Fruit fly (Drosophila melanogaster) whole organism, wandering third instar larva: Measurements from ENCODE around the gene Gr22e.

Source experiments
- Abd-B ChIP-seq: fragments of >200 bp; optimal IDR thresholded peaks from 2 replicates; lab custom pipeline; 2017; ENCODE audit warnings: missing biosample characterization, missing genetic modification characterization
- CG32264 ChIP-seq: fragments of 200-800 bp; sonication (Bioruptor generic); optimal IDR thresholded peaks from 2 replicates; lab custom pipeline; 2016; ENCODE audit warnings: missing biosample characterization, missing genetic modification characterization
- CG9705 ChIP-seq: fragments of 200-800 bp; sonication (Bioruptor generic); optimal IDR thresholded peaks from 2 replicates; lab custom pipeline; 2018; ENCODE audit warnings: missing biosample characterization, mild to moderate bottlenecking, missing genetic modification characterization
- CrebA ChIP-seq: fragments of 200-800 bp; sonication (Bioruptor generic); optimal IDR thresholded peaks from 2 replicates; lab custom pipeline; 2016; ENCODE audit warnings: missing biosample characterization, mild to moderate bottlenecking, missing genetic modification characterization, borderline replicate concordance
- Dfd ChIP-seq: fragments of >200 bp; optimal IDR thresholded peaks from 2 replicates; lab custom pipeline; 2017; ENCODE audit warnings: missing biosample characterization, missing genetic modification characterization
- Dif ChIP-seq: fragments of 200-275, 200-300 bp; sonication (Bioruptor generic); optimal IDR thresholded peaks from 2 replicates; lab custom pipeline; 2018; ENCODE audit warnings: missing biosample characterization, missing genetic modification characterization; ENCODE audit not compliant: partially characterized antibody
- GATAd ChIP-seq: sonication (Bioruptor generic); optimal IDR thresholded peaks from 2 replicates; lab custom pipeline; 2016; ENCODE audit warnings: missing biosample characterization, missing genetic modification characterization
- HLH106 ChIP-seq: fragments of 200-800 bp; optimal IDR thresholded peaks from 3 replicates; lab custom pipeline; 2019; ENCODE audit warnings: missing biosample characterization, mild to moderate bottlenecking, missing genetic modification characterization, moderate library complexity
- Hnf4 ChIP-seq: fragments of 200-800 bp; sonication (Bioruptor generic); optimal IDR thresholded peaks from 2 replicates; lab custom pipeline; 2016; ENCODE audit warnings: missing biosample characterization, mild to moderate bottlenecking, missing genetic modification characterization
- Hr78 ChIP-seq: fragments of >200 bp; optimal IDR thresholded peaks from 2 replicates; lab custom pipeline; 2017; ENCODE audit warnings: missing biosample characterization, missing genetic modification characterization
- Hr83 ChIP-seq: fragments of 200-300 bp; sonication (Bioruptor generic); optimal IDR thresholded peaks from 2 replicates; lab custom pipeline; 2016; ENCODE audit warnings: missing biosample characterization, mild to moderate bottlenecking, missing genetic modification characterization, moderate library complexity; ENCODE audit not compliant: poor library complexity, severe bottlenecking
- Jra ChIP-seq: sonication (Bioruptor generic); optimal IDR thresholded peaks from 2 replicates; lab custom pipeline; 2016; ENCODE audit warnings: missing biosample characterization, missing genetic modification characterization
- Mio ChIP-seq: sonication (Bioruptor generic); optimal IDR thresholded peaks from 2 replicates; lab custom pipeline; 2016; ENCODE audit warnings: missing biosample characterization, missing genetic modification characterization
- Myc ChIP-seq: fragments of >200 bp; optimal IDR thresholded peaks from 2 replicates; lab custom pipeline; 2017
- N ChIP-seq: fragments of >200 bp; optimal IDR thresholded peaks from 2 replicates; lab custom pipeline; 2018; ENCODE audit warnings: missing biosample characterization, missing external identifiers, missing genetic modification characterization
- OdsH ChIP-seq: fragments of 200-800 bp; sonication (Bioruptor generic); optimal IDR thresholded peaks from 2 replicates; lab custom pipeline; 2016; ENCODE audit warnings: missing biosample characterization, mild to moderate bottlenecking, missing genetic modification characterization
- Rel ChIP-seq, 2 experiments: fragments of 200-800 bp; sonication (Bioruptor generic) in 1 of 2; optimal IDR thresholded peaks; 2 replicates in 1 of 2; 3 replicates in 1 of 2; lab custom pipeline; 2016 to 2019; ENCODE audit warnings: mild to moderate bottlenecking in 2 of 2, missing biosample characterization in 2 of 2, missing genetic modification characterization in 2 of 2, moderate library complexity in 1 of 2
- Sp1 ChIP-seq: fragments of 200-800 bp; sonication (Bioruptor generic); optimal IDR thresholded peaks from 3 replicates; lab custom pipeline; 2019; ENCODE audit warnings: missing biosample characterization, mild to moderate bottlenecking, missing genetic modification characterization, moderate library complexity
- Vsx2 ChIP-seq: fragments of 200-300, 225-300 bp; sonication (Bioruptor generic); optimal IDR thresholded peaks from 2 replicates; lab custom pipeline; 2018; ENCODE audit warnings: missing biosample characterization, missing genetic modification characterization; ENCODE audit not compliant: partially characterized antibody
- br ChIP-seq: fragments of 200-800 bp; sonication (Bioruptor generic); optimal IDR thresholded peaks from 2 replicates; lab custom pipeline; 2016; ENCODE audit warnings: missing biosample characterization, missing genetic modification characterization
- brk ChIP-seq: fragments of 200-800 bp; sonication (Bioruptor generic); optimal IDR thresholded peaks from 2 replicates; lab custom pipeline; 2016; ENCODE audit warnings: missing biosample characterization, mild to moderate bottlenecking, missing genetic modification characterization
- dl ChIP-seq, 2 experiments: fragments of 175-275, 200-275 bp in 1 of 2; fragments of 200-275 bp in 1 of 2; sonication (Bioruptor generic); optimal IDR thresholded peaks; lab custom pipeline; 2018; ENCODE audit warnings: mild to moderate bottlenecking in 2 of 2, missing biosample characterization in 2 of 2, missing genetic modification characterization in 2 of 2, moderate library complexity in 2 of 2; ENCODE audit not compliant: partially characterized antibody in 2 of 2, insufficient read depth in 1 of 2
- dmrt93B ChIP-seq: fragments of 200-800 bp; sonication (Bioruptor generic); optimal IDR thresholded peaks from 2 replicates; lab custom pipeline; 2018; ENCODE audit warnings: missing biosample characterization, mild to moderate bottlenecking, missing genetic modification characterization
- dsf ChIP-seq: sonication (Bioruptor generic); optimal IDR thresholded peaks from 2 replicates; lab custom pipeline; 2016; ENCODE audit warnings: missing biosample characterization, missing genetic modification characterization, borderline replicate concordance
- ey ChIP-seq: fragments of 200-800 bp; sonication (Bioruptor generic); optimal IDR thresholded peaks from 2 replicates; lab custom pipeline; 2016; ENCODE audit warnings: missing biosample characterization, missing genetic modification characterization
- foxo ChIP-seq, 2 experiments: fragments of 200-800 bp; sonication (Bioruptor generic); optimal IDR thresholded peaks; 2 replicates in 1 of 2; 3 replicates in 1 of 2; lab custom pipeline; 2016 to 2017; ENCODE audit warnings: missing biosample characterization in 2 of 2, missing genetic modification characterization in 2 of 2
- fru ChIP-seq: fragments of 200-800 bp; sonication (Bioruptor generic); optimal IDR thresholded peaks from 3 replicates; lab custom pipeline; 2016; ENCODE audit warnings: missing biosample characterization, mild to moderate bottlenecking, missing genetic modification characterization
- h ChIP-seq: fragments of 200-800 bp; sonication (Bioruptor generic); optimal IDR thresholded peaks from 3 replicates; lab custom pipeline; 2016; ENCODE audit warnings: missing biosample characterization, mild to moderate bottlenecking, missing genetic modification characterization
- jim ChIP-seq: fragments of 175-275, 200-325 bp; sonication (Bioruptor generic); optimal IDR thresholded peaks from 2 replicates; lab custom pipeline; 2016; ENCODE audit warnings: missing biosample characterization, mild to moderate bottlenecking, missing genetic modification characterization
- lola ChIP-seq: fragments of >200 bp; optimal IDR thresholded peaks from 2 replicates; lab custom pipeline; 2017; ENCODE audit warnings: missing biosample characterization, missing genetic modification characterization
- pan ChIP-seq: fragments of >200 bp; optimal IDR thresholded peaks from 2 replicates; lab custom pipeline; 2017
- psq ChIP-seq: fragments of 200-800 bp; sonication (Bioruptor generic); optimal IDR thresholded peaks from 3 replicates; lab custom pipeline; 2017; ENCODE audit warnings: missing biosample characterization, mild to moderate bottlenecking, missing genetic modification characterization, moderate library complexity
- rgr ChIP-seq: fragments of 200-800 bp; sonication (Bioruptor generic); optimal IDR thresholded peaks from 3 replicates; lab custom pipeline; 2016; ENCODE audit warnings: missing biosample characterization, mild to moderate bottlenecking, missing genetic modification characterization
- sage ChIP-seq: fragments of 200-800 bp; sonication (Bioruptor generic); optimal IDR thresholded peaks from 2 replicates; lab custom pipeline; 2016; ENCODE audit warnings: missing biosample characterization, mild to moderate bottlenecking, missing genetic modification characterization
- sv ChIP-seq: fragments of 200-800 bp; sonication (Bioruptor generic); optimal IDR thresholded peaks from 3 replicates; lab custom pipeline; 2016; ENCODE audit warnings: missing biosample characterization, missing genetic modification characterization
- tai ChIP-seq: sonication (Bioruptor generic); optimal IDR thresholded peaks from 2 replicates; lab custom pipeline; 2016; ENCODE audit warnings: missing biosample characterization, missing genetic modification characterization
- usp ChIP-seq: fragments of >200 bp; optimal IDR thresholded peaks from 2 replicates; lab custom pipeline; 2017; ENCODE audit warnings: missing biosample characterization, missing genetic modification characterization
- woc ChIP-seq: sonication (Bioruptor generic); optimal IDR thresholded peaks from 2 replicates; lab custom pipeline; 2016; ENCODE audit warnings: missing biosample characterization, mild to moderate bottlenecking, missing genetic modification characterization

Gr22e gene

DNA sequence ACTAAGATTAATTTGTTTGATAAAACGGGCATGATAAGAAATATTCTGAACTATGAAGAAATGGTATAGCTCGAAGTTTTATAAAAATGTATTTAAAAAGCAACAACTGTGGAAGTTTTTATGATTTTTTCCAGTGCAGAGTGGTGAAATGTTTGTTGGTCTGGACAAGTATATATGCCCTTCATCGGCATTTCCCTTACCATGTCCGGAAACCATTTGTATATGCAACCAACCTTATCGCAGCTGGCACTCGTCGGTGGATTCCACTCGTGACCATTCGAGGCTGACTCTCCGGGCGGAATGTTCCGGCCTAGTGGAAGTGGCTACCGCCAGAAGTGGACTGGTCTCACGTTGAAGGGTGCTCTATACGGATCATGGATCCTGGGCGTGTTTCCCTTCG is at the start of gene Gr22e:
Gr22e (plus strand) TSS at position 301 of the 400 bp plus-strand sequence.
- no peak for TF ChIP-seq lola (GFP tag; lab: Kevin White, UChicago)
- no peak for TF ChIP-seq OdsH (GFP tag; lab: Kevin White, UChicago)
- TF ChIP-seq CrebA (GFP tag; lab: Kevin White, UChicago): no peak
- no peak for TF ChIP-seq Hr83 (GFP tag; lab: Kevin White, UChicago)
- TF ChIP-seq CG32264: no peak
- TF ChIP-seq Dif (GFP tag; lab: Kevin White, UChicago): no peak
- TF ChIP-seq Myc (lab: Kevin White, UChicago): no peak
- no peak for TF ChIP-seq br
- TF ChIP-seq psq (GFP tag; lab: Kevin White, UChicago): no peak
- no peak for TF ChIP-seq sv (GFP tag; lab: Kevin White, UChicago)

DNA sequence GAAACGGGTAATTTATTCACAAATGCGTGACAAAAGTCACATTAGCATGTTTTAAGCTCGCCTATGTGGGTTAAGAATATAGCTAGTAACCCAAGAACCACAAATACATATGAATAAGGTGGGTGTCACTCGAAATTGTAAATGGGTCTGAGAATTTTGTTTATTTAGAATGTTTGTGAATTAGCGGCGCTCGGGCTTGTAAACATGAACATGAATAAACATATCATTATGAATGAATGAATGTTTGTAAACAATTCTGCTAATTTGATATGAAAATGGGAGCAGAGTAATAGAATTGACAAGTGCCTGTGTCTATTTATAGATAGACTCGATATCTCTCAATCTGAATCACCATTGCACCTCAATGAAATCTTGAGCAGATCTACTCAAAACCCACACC is 48.7 kb upstream of the Gr22e start:
- TF ChIP-seq rgr (GFP tag; lab: Kevin White, UChicago): no peak
- TF ChIP-seq OdsH (GFP tag; lab: Kevin White, UChicago): no peak
- TF ChIP-seq brk (GFP tag; lab: Kevin White, UChicago): no peak
- no peak for TF ChIP-seq dmrt93B (GFP tag; lab: Kevin White, UChicago)
- no peak for TF ChIP-seq fru (GFP tag; lab: Kevin White, UChicago)
- TF ChIP-seq Dfd (GFP tag; lab: Kevin White, UChicago): no peak
- no peak for TF ChIP-seq woc (GFP tag; lab: Kevin White, UChicago)
- TF ChIP-seq N (GFP tag; lab: Kevin White, UChicago): no peak
- TF ChIP-seq CrebA (GFP tag; lab: Kevin White, UChicago): no peak
- TF ChIP-seq Myc (lab: Kevin White, UChicago): no peak
- TF ChIP-seq sage (GFP tag; lab: Kevin White, UChicago): no peak

DNA sequence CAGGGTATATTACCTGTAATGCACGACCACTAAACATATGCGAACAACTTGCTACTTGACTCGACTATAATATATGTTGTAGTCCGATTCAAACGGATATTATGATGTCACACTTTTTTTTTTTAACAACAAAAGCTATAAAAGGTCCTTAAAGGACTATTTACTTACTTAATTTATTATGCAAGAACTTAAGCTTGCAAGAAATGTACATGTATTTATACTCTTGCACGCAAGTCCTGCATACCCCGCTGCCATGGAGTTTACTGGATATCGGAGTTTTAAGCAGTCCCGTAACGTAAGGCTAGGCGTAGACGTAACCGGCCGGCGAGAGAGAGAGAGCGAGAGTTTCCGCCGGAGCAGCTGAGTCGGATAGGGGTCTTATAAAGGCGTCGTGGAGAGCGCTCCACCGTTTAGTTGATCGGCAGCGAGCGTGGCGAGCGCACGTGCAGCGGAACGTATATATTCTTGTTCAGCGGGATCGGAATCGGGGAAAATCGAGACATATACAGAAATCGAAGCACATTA is 46.7 kb upstream of the Gr22e start:
- TF ChIP-seq OdsH (GFP tag; lab: Kevin White, UChicago) (peak; percentile 64), sv (GFP tag; lab: Kevin White, UChicago) (peak; percentile 92), brk (GFP tag; lab: Kevin White, UChicago) (no peak), pan (lab: Kevin White, UChicago) (no peak), ey (GFP tag; lab: Kevin White, UChicago) (peak; percentile 77), sage (GFP tag; lab: Kevin White, UChicago) (no peak), HLH106 (tag; lab: Kevin White, UChicago) (peak; percentile 16), dl (GFP tag; optimal IDR thresholded peaks at IDR 0.05; lab: Kevin White, UChicago; ENCODE audit: insufficient read depth in 1 of 2, partially characterized antibody in 2 of 2) (peak in 1 of 2 experiments; percentile 34), dsf (GFP tag; lab: Kevin White, UChicago) (no peak), foxo (GFP tag; optimal IDR thresholded peaks at IDR 0.05; lab: Kevin White, UChicago) (peak in 1 of 2 experiments; percentile 68), N (GFP tag; lab: Kevin White, UChicago) (no peak), woc (GFP tag; lab: Kevin White, UChicago) (no peak), GATAd (GFP tag; lab: Kevin White, UChicago) (no peak), dmrt93B (GFP tag; lab: Kevin White, UChicago) (no peak), br (peak; percentile 48), Hnf4 (GFP tag; lab: Kevin White, UChicago) (peak; percentile 31), CG9705 (GFP tag; lab: Kevin White, UChicago) (no peak), CG32264 (no peak), Rel (GFP tag; optimal IDR thresholded peaks at IDR 0.05; lab: Kevin White, UChicago) (no peak), Rel (tag; optimal IDR thresholded peaks at IDR 0.05; lab: Kevin White, UChicago) (no peak), tai (GFP tag; lab: Kevin White, UChicago) (no peak), Hr83 (GFP tag; lab: Kevin White, UChicago) (no peak), Dif (GFP tag; lab: Kevin White, UChicago) (peak; percentile 78), fru (GFP tag; lab: Kevin White, UChicago) (peak; percentile 78), Jra (GFP tag; lab: Kevin White, UChicago) (no peak), CrebA (GFP tag; lab: Kevin White, UChicago) (no peak), usp (GFP tag; lab: Kevin White, UChicago) (no peak), Vsx2 (GFP tag; lab: Kevin White, UChicago) (no peak), psq (GFP tag; lab: Kevin White, UChicago) (peak; percentile 42), Mio (no peak), Dfd (GFP tag; lab: Kevin White, UChicago) (no peak), lola (GFP tag; lab: Kevin White, UChicago) (no peak), Sp1 (GFP tag; lab: Kevin White, UChicago) (no peak), Hr78 (GFP tag; lab: Kevin White, UChicago) (no peak), Myc (lab: Kevin White, UChicago) (no peak), rgr (GFP tag; lab: Kevin White, UChicago) (peak; percentile 46), h (GFP tag; lab: Kevin White, UChicago) (peak; percentile 69), Abd-B (GFP tag; lab: Kevin White, UChicago) (no peak), jim (GFP tag; lab: Kevin White, UChicago) (no peak)
